Worm (Caenorhabditis elegans) whole organism, L4 larva: ENCODE results near the gene arx-2.

Experiments used
- F26F4.8 ChIP-seq: fragments of 200-800 bp; sonication (Bioruptor generic); conservative IDR thresholded peaks from 2 replicates; pipeline ENCODE4 v1.3.6; 2022; ENCODE audit warnings: missing genetic modification characterization, missing compliant biosample characterization
- ama-1 ChIP-seq: fragments of 150-350 bp; optimal IDR thresholded peaks from 2 replicates; lab custom pipeline; 2014; ENCODE audit warnings: inconsistent platforms, mixed read lengths
- ceh-44 ChIP-seq: fragments of 200-800 bp; sonication (Bioruptor generic); IDR thresholded peaks from 2 replicates; pipeline ENCODE4 v1.3.6; 2022; ENCODE audit warnings: missing genetic modification reagents, missing genetic modification characterization, missing compliant biosample characterization
- lin-13 ChIP-seq: fragments of 150-350 bp; optimal IDR thresholded peaks from 2 replicates; lab custom pipeline; 2014; ENCODE audit warnings: missing biosample characterization, missing genetic modification reagents, missing genetic modification characterization
- nhr-237 ChIP-seq: sonication (generic microtip); optimal IDR thresholded peaks from 2 replicates; lab custom pipeline; 2017; ENCODE audit warnings: missing biosample characterization, missing genetic modification characterization
- nhr-77 ChIP-seq: fragments of 150-350 bp; optimal IDR thresholded peaks from 2 replicates; lab custom pipeline; 2014; ENCODE audit warnings: missing biosample characterization, missing genetic modification characterization
- pha-4 ChIP-seq, 2 experiments: fragments of 150-350 bp in 1 of 2; fragments of 200-800 bp in 1 of 2; sonication (Bioruptor generic) in 1 of 2; IDR thresholded peaks in 1 of 2; optimal IDR thresholded peaks in 1 of 2; 2 replicates each; pipeline versions ENCODE4 v1.3.6 to Lab custom; 2014 to 2022; ENCODE audit warnings: missing genetic modification characterization in 2 of 2, missing genetic modification reagents in 2 of 2, missing biosample characterization in 1 of 2, missing compliant biosample characterization in 1 of 2

ce11 chrV:10333843-10334242 is 4.3 kb downstream of the arx-2 start:
- TF ChIP-seq ama-1 (lab: Kevin White, UChicago): no peak
- no peak for TF ChIP-seq nhr-237
- no peak for TF ChIP-seq ceh-44 (GFP tag; lab: Robert Waterston, UW)
- TF ChIP-seq F26F4.8 (GFP tag; lab: Robert Waterston, UW): no peak
- TF ChIP-seq pha-4 (GFP tag; IDR thresholded peaks at IDR 0.05; lab: Robert Waterston, UW): no peak
- TF ChIP-seq pha-4 (tag; optimal IDR thresholded peaks at IDR 0.05; lab: Kevin White, UChicago): no peak
- no peak for TF ChIP-seq lin-13
- TF ChIP-seq nhr-77 (tag; lab: Kevin White, UChicago): no peak
